Fruit fly (Drosophila melanogaster) whole organism, wandering third instar larva: ENCODE results near the gene CG10587.

Experiments used
- CG9705 ChIP-seq: fragments of 200-800 bp; sonication (Bioruptor generic); optimal IDR thresholded peaks from 2 replicates; lab custom pipeline; 2018; ENCODE audit warnings: missing biosample characterization, mild to moderate bottlenecking, missing genetic modification characterization
- Hnf4 ChIP-seq: fragments of 200-800 bp; sonication (Bioruptor generic); optimal IDR thresholded peaks from 2 replicates; lab custom pipeline; 2016; ENCODE audit warnings: missing biosample characterization, mild to moderate bottlenecking, missing genetic modification characterization
- Myc ChIP-seq: fragments of >200 bp; optimal IDR thresholded peaks from 2 replicates; lab custom pipeline; 2017
- br ChIP-seq: fragments of 200-800 bp; sonication (Bioruptor generic); optimal IDR thresholded peaks from 2 replicates; lab custom pipeline; 2016; ENCODE audit warnings: missing biosample characterization, missing genetic modification characterization
- brk ChIP-seq: fragments of 200-800 bp; sonication (Bioruptor generic); optimal IDR thresholded peaks from 2 replicates; lab custom pipeline; 2016; ENCODE audit warnings: missing biosample characterization, mild to moderate bottlenecking, missing genetic modification characterization
- dmrt93B ChIP-seq: fragments of 200-800 bp; sonication (Bioruptor generic); optimal IDR thresholded peaks from 2 replicates; lab custom pipeline; 2018; ENCODE audit warnings: missing biosample characterization, mild to moderate bottlenecking, missing genetic modification characterization
- pan ChIP-seq: fragments of >200 bp; optimal IDR thresholded peaks from 2 replicates; lab custom pipeline; 2017
- rgr ChIP-seq: fragments of 200-800 bp; sonication (Bioruptor generic); optimal IDR thresholded peaks from 3 replicates; lab custom pipeline; 2016; ENCODE audit warnings: missing biosample characterization, mild to moderate bottlenecking, missing genetic modification characterization
- sv ChIP-seq: fragments of 200-800 bp; sonication (Bioruptor generic); optimal IDR thresholded peaks from 3 replicates; lab custom pipeline; 2016; ENCODE audit warnings: missing biosample characterization, missing genetic modification characterization
- usp ChIP-seq: fragments of >200 bp; optimal IDR thresholded peaks from 2 replicates; lab custom pipeline; 2017; ENCODE audit warnings: missing biosample characterization, missing genetic modification characterization

DNA sequence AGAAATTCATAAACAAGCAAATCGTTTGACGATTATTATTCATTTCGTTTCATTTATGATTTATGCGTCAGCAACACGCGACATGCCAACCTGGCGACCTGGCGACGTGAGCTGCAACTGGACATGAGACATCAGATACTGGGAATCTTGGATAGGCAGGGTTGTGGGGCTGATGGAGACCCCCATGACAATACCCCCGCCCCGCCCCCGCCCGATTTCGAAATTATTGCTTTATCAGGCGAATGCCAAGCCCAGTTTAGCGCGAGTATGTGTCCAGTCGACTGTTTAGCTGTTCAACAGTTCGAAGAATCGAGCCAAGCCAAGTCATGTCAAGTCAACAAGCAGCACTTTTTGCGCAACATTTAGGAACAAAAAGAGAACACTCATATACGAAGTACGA is 15.4 kb downstream of the CG10587 start:
- no peak for TF ChIP-seq br (GFP tag; lab: Kevin White, UChicago)
- no peak for TF ChIP-seq Hnf4
- TF ChIP-seq dmrt93B (GFP tag; lab: Kevin White, UChicago), result no peak
- no peak for TF ChIP-seq usp (GFP tag; lab: Kevin White, UChicago)
- no peak for TF ChIP-seq sv (GFP tag; lab: Kevin White, UChicago)
- no peak for TF ChIP-seq pan (lab: Kevin White, UChicago)
- TF ChIP-seq CG9705, result no peak
- TF ChIP-seq Myc (lab: Kevin White, UChicago), result no peak
- no peak for TF ChIP-seq rgr
- TF ChIP-seq brk (GFP tag; lab: Kevin White, UChicago), result no peak
